Fruit fly (Drosophila melanogaster) whole organism: ENCODE measurements around the gene CG45067.

Source experiments
- CG8478 ChIP-seq: fragments of >200 bp; optimal IDR thresholded peaks from 2 replicates; lab custom pipeline; 2018; ENCODE audit warnings: inconsistent platforms
- Dll ChIP-seq: fragments of >200 bp; optimal IDR thresholded peaks from 2 replicates; lab custom pipeline; 2017
- EcR ChIP-seq, 2 experiments: fragments of >200 bp; optimal IDR thresholded peaks; 2 replicates each; lab custom pipeline; 2017; ENCODE audit warnings: missing biosample characterization in 2 of 2, missing genetic modification characterization in 2 of 2, missing genetic modification reagents in 2 of 2
- pan ChIP-seq: fragments of >200 bp; optimal IDR thresholded peaks from 2 replicates; lab custom pipeline; 2017
- psq ChIP-seq: fragments of >200 bp; optimal IDR thresholded peaks from 2 replicates; lab custom pipeline; 2017
- usp ChIP-seq: fragments of >200 bp; optimal IDR thresholded peaks from 2 replicates; lab custom pipeline; 2017; ENCODE audit warnings: missing biosample characterization, missing genetic modification characterization, mixed read lengths

DNA sequence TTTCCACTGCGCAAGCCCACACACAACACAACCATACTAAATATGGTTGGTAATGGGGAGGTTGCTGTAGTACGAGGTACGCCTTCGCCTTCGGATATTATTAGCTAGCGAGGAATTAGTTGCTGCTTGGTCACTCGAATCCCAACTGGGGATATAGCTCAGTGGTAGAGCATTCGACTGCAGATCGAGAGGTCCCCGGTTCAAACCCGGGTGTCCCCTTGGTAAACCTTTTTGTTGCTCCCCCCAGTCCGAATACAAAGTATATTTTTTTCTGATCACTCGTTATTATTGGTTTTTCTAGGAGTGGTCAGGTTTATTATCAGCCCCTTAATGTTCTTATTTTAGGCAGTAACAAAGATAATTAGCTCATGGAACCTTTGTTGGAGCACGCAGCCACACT, 18.7 kb downstream of the CG45067 start:
- TF ChIP-seq usp (GFP tag; lab: Kevin White, UChicago) (no peak), CG8478 (no peak), psq (lab: Kevin White, UChicago) (no peak), EcR (GFP tag; optimal IDR thresholded peaks at IDR 0.05; lab: Kevin White, UChicago) (no peak), Dll (lab: Kevin White, UChicago) (no peak), pan (lab: Kevin White, UChicago) (no peak)
